Worm (Caenorhabditis elegans): Measurements from ENCODE around the gene mrps-18.C.
"Not testable (repeated sequence)": the region's sequence is repeated elsewhere in the genome, so short reads cannot be mapped to it uniquely, and the experiment has no call there.

mrps-18.C gene

DNA sequence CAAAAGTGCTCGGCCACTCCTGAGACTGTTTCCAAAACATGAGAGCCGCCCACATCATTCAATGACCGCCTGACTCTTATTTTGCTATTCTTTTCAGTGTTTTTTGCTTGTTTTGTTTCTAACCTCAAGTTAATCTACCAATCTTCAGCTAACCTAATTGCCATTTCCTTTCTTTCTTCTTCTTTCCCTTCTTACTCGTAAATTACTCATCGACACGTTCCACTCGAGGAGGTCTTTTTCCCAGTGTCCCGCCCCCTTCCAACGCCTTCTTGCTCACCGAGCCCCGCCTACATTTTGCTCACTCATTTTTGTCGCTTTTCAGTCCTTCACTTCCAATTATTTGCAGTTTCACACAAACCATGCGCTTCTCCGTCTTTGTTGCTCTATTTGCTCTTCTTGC lies 28.7 kb downstream of the mrps-18.C start, which contains the start of gene nlp-50:
TSS of gene nlp-50 (plus strand) at position 301 of the 400 bp plus-strand sequence.
- TF ChIP-seq ahr-1 (tag; optimal IDR thresholded peaks at IDR 0.05): no peak

DNA sequence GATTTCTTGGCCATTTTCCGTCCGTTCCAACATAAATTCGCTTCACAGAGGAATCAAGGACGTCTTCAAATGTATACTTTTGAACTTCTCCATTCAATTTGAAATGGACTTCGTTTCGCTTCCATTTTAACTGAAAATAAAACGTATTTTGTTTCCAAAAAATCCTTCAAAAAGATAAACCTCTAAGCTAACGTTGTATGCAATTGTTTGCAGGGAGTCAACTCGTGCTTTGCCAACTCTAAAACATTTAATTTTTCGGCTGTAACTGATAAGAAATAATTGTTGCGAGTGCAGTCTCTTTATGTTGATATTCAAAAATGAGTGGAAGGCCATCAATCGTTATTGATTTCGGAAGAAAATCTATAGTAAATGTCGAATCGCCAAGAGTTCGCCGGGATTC lies 32.0 kb downstream of the mrps-18.C start, which contains the start of gene F41G3.18:
TSS of gene F41G3.18 (plus strand) at position 301 of the 400 bp plus-strand sequence.
- TF ChIP-seq ztf-16 (tag; optimal IDR thresholded peaks at IDR 0.05): no peak
- no peak for TF ChIP-seq hlh-8 (tag; optimal IDR thresholded peaks at IDR 0.05)
- TF ChIP-seq tbx-7 (tag; optimal IDR thresholded peaks at IDR 0.05): no peak
- TF ChIP-seq unc-3 (GFP tag; conservative IDR thresholded peaks at IDR 0.05): no peak
- TF ChIP-seq unc-3 (tag; optimal IDR thresholded peaks at IDR 0.05): no peak
- no peak for TF ChIP-seq K09A11.1 (tag; optimal IDR thresholded peaks at IDR 0.05; ENCODE audit: insufficient read depth)

DNA sequence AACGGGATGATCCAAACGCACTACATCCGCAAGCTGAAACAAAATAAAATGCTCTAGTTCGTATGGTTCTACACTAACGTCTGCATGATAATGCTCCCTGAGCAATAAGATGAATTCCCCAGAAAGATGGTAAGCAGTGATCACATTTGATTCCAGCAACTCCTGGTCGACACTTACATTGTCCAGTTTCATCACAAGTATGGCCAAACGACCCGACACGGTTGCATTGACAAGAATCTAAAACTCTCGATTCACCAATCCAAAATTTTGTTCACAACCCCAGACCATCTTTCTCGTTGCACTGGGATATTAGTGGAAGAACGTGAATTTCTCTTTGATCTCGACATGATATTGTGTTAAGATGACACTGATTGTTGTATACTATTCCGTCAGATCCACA lies 34.0 kb downstream of the mrps-18.C start:
- TF ChIP-seq pat-9 (tag; optimal IDR thresholded peaks at IDR 0.05): no peak
- TF ChIP-seq pha-4 (tag; optimal IDR thresholded peaks at IDR 0.05): no peak
- no peak for TF ChIP-seq lim-6 (tag; optimal IDR thresholded peaks at IDR 0.05)
- TF ChIP-seq eyg-1 (tag; optimal IDR thresholded peaks at IDR 0.05): no peak
- TF ChIP-seq nfya-1 (tag; optimal IDR thresholded peaks at IDR 0.05): no peak
- no peak for TF ChIP-seq ztf-16 (tag; optimal IDR thresholded peaks at IDR 0.05)
- no peak for TF ChIP-seq mec-3 (tag; optimal IDR thresholded peaks at IDR 0.05; ENCODE audit: borderline replicate concordance)
- no peak for TF ChIP-seq F13H6.1 (tag; optimal IDR thresholded peaks at IDR 0.05)

DNA sequence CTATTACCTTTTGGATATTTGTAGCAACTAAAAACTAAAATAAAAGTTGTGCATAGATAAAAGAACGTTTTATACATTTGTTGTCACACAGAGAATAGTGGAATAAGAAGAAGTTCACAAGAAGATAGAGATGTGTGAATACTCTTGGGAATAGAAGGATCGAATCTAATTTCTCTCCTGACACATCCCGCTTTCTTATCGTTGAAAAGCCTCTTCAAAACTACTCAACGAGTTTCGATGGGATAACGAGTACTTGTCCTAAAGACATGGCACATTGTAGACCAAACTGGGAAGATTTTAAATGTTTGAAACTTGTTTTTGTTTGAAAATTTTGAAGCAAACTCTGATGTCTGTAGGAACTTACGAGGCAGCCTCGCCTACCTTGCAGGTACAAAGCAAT lies 36.5 kb downstream of the mrps-18.C start:
- no peak for TF ChIP-seq tbx-7 (tag; optimal IDR thresholded peaks at IDR 0.05)
- TF ChIP-seq unc-42 (tag; optimal IDR thresholded peaks at IDR 0.05): peak; percentile 29
- no peak for TF ChIP-seq ceh-45 (GFP tag; IDR thresholded peaks at IDR 0.05)
- TF ChIP-seq unc-3 (GFP tag; conservative IDR thresholded peaks at IDR 0.05): no peak
- peak; percentile 34 for TF ChIP-seq unc-3 (tag; optimal IDR thresholded peaks at IDR 0.05)
- TF ChIP-seq pros-1 (tag; optimal IDR thresholded peaks at IDR 0.05): no peak
- TF ChIP-seq pax-1 (tag; optimal IDR thresholded peaks at IDR 0.05): no peak
- no peak for TF ChIP-seq dmd-4 (tag; optimal IDR thresholded peaks at IDR 0.05; ENCODE audit: borderline replicate concordance)
- no peak for TF ChIP-seq odd-2 (tag; optimal IDR thresholded peaks at IDR 0.05)
- TF ChIP-seq elt-4 (tag; optimal IDR thresholded peaks at IDR 0.05): no peak
- no peak for TF ChIP-seq rnt-1 (tag; optimal IDR thresholded peaks at IDR 0.05)

DNA sequence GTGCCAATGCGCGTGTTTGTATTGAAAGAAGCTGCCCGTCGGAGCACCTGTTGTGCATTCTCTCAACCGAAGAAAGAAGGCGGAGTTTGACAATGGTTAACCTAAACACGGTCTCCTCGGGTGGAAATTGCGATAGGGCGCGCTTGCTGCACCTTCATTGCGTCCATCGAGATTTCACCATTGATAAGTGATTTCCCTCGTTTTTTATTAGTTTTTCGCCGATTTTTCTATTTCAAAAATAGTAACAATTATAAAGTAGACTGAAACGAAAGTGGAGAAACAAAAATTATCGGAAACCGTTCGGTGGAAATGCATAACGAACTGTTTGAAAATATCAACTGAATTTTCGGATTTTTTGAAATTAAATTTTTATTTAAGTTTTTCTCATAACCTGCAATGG lies 39.1 kb downstream of the mrps-18.C start, which contains the start of gene agr-1:
TSS of gene agr-1 (minus strand) at position 101 of the 400 bp plus-strand sequence.
- TF ChIP-seq dmd-4 (tag; optimal IDR thresholded peaks at IDR 0.05; ENCODE audit: borderline replicate concordance); F13H6.1 (tag; optimal IDR thresholded peaks at IDR 0.05); pros-1 (tag; optimal IDR thresholded peaks at IDR 0.05): not testable (repeated sequence)

DNA sequence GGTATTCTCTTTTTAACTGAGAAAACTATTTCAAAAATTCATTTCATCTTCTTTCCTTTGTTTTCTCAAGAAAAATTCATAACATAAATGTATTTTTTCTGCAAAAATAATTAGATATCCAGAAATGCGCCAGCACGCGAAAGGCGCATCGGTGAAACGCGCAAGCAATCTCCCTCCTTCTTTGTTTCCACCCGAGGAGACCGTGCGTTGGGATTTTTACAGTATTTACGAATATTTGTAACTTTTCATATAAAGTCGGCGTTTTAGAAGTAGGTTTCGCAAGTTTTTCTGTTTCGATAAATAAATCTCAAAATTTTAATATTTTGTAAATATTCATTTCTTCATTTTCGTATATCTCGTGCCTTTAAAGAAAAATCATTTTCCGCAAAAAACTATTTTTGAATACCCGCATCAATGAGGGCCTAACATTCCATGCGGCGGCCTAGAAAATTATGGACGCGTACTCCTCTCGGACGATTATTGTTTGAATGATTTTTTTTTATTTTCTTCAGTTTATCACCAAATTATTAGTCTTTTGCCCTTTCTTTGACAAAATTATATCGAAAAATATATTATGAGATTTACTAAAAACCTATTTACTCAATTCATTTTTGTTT lies 40.5 kb downstream of the mrps-18.C start, which contains the start of gene ssup-72:
TSS of gene ssup-72 (plus strand) at position 181 of the 617 bp plus-strand sequence.
- TF ChIP-seq pqm-1 (tag; optimal IDR thresholded peaks at IDR 0.05) (no peak), ahr-1 (tag; optimal IDR thresholded peaks at IDR 0.05) (no peak), fax-1 (tag; optimal IDR thresholded peaks at IDR 0.05) (no peak), ceh-18 (tag; optimal IDR thresholded peaks at IDR 0.05) (no peak), ceh-48 (tag; optimal IDR thresholded peaks at IDR 0.05) (no peak), ztf-16 (tag; optimal IDR thresholded peaks at IDR 0.05) (no peak), nfya-1 (tag; optimal IDR thresholded peaks at IDR 0.05) (peak; percentile 4), odd-2 (tag; optimal IDR thresholded peaks at IDR 0.05) (no peak), fkh-6 (tag; optimal IDR thresholded peaks at IDR 0.05) (no peak), ceh-2 (tag; optimal IDR thresholded peaks at IDR 0.05) (peak; percentile 77), hlh-8 (tag; optimal IDR thresholded peaks at IDR 0.05) (peak; percentile 72), unc-86 (tag; optimal IDR thresholded peaks at IDR 0.05) (no peak), unc-55 (GFP tag; optimal IDR thresholded peaks at IDR 0.05) (no peak), unc-3 (GFP tag; conservative IDR thresholded peaks at IDR 0.05) (no peak), unc-3 (tag; optimal IDR thresholded peaks at IDR 0.05) (no peak), K09A11.1 (tag; optimal IDR thresholded peaks at IDR 0.05; ENCODE audit: insufficient read depth) (no peak), ceh-45 (GFP tag; IDR thresholded peaks at IDR 0.05) (no peak), lim-6 (tag; optimal IDR thresholded peaks at IDR 0.05) (peak; percentile 14), ceh-19 (GFP tag; optimal IDR thresholded peaks at IDR 0.05) (no peak), pha-4 (tag; optimal IDR thresholded peaks at IDR 0.05) (no peak), ama-1 (optimal IDR thresholded peaks at IDR 0.05) (no peak), K02D7.2 (tag; optimal IDR thresholded peaks at IDR 0.05) (no peak), sox-4 (tag; optimal IDR thresholded peaks at IDR 0.05) (no peak), ets-4 (tag; optimal IDR thresholded peaks at IDR 0.05) (peak; percentile 67), fkh-10 (GFP tag; optimal IDR thresholded peaks at IDR 0.05) (no peak), ceh-24 (tag; optimal IDR thresholded peaks at IDR 0.05) (no peak), T23F11.4 (GFP tag; optimal IDR thresholded peaks at IDR 0.05) (no peak), rnt-1 (tag; optimal IDR thresholded peaks at IDR 0.05) (peak; percentile 33), che-1 (tag; optimal IDR thresholded peaks at IDR 0.05) (no peak), ceh-14 (tag; optimal IDR thresholded peaks at IDR 0.05) (peak; percentile 22)

Measured in whole organism, late embryonic.